Fruit fly (Drosophila melanogaster) S2 (cell line): ENCODE measurements around the gene CG3408.

Experiments used
- CG8478 ChIP-seq: fragments of >200 bp; optimal IDR thresholded peaks from 2 replicates; lab custom pipeline; 2018
- CTCF ChIP-seq, 2 experiments: fragments of >200 bp; optimal IDR thresholded peaks; 2 replicates each; lab custom pipeline; 2018

The CG3408 gene

DNA sequence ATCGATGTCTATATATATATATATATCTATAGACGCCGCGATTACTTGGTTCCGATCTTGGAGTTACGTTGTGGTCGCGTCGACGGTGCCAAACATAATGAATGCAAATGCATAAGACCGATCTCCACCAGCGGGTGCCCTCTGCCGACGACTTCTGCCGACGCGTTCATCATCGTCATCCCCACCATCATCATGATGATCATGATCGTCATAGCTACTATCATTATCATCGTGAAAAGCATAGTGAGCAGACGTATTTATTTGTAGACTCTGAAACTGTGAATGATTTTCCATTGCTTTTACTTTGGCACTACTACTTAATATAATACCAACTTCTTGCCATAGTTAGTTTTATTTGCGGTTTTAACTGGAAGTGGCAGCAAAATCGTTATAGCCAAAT is 17.3 kb downstream of the CG3408 start, which contains the start of gene CG32037:
Gene CG32037 (minus strand): TSS at position 101 of the 400 bp plus-strand sequence.
- TF ChIP-seq CTCF (optimal IDR thresholded peaks at IDR 0.05; lab: Kevin White, UChicago), result no peak
- no peak for TF ChIP-seq CG8478 (lab: Kevin White, UChicago)

dm6 chr3L:9491331-9491730 is 18.1 kb downstream of the CG3408 start:
- TF ChIP-seq CG8478 (lab: Kevin White, UChicago) (no peak), CTCF (optimal IDR thresholded peaks at IDR 0.05; lab: Kevin White, UChicago) (no peak)

- TF ChIP-seq CTCF (optimal IDR thresholded peaks at IDR 0.05; lab: Kevin White, UChicago), result no peak
- TF ChIP-seq CG8478 (lab: Kevin White, UChicago), result no peak
These were observed 19.0 kb downstream of the CG3408 start for dm6 chr3L:9490432-9490831.

dm6 chr3L:9489627-9490026 is 19.8 kb downstream of the CG3408 start:
- no peak for TF ChIP-seq CG8478 (lab: Kevin White, UChicago)
- TF ChIP-seq CTCF (optimal IDR thresholded peaks at IDR 0.05; lab: Kevin White, UChicago), result no peak

DNA sequence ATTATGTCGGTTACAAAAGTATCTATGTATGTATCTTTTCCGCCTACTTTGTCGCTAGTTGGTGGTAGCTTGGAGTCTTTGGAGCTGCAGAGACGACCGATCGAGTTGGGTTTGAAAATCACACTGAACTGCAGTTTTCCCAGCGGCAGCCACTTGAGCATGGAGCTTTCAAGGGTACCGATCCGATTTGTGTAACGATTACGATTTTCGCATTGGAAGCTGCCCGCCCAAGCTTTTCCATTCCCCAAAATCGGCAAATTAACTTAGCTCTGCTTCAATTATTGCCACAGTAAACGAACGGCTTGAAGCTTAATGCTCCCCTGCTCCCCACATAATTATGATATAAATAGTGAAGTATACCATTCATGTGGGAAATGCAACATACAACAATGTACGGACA is 20.2 kb downstream of the CG3408 start, which contains the start of gene CG32036:
Gene CG32036 (minus strand): TSS at position 101 of the 400 bp plus-strand sequence.
- no peak for TF ChIP-seq CG8478 (lab: Kevin White, UChicago)
- TF ChIP-seq CTCF (optimal IDR thresholded peaks at IDR 0.05; lab: Kevin White, UChicago), result no peak

dm6 chr3L:9487586-9487985 is 21.8 kb downstream of the CG3408 start, which contains the start of gene pall:
Gene pall (minus strand): TSS chr3L:9487790.
- no peak for TF ChIP-seq CG8478 (lab: Kevin White, UChicago)
- TF ChIP-seq CTCF (optimal IDR thresholded peaks at IDR 0.05; lab: Kevin White, UChicago), result peak in 1 of 2 experiments; percentile 6

dm6 chr3L:9476829-9477228 is 32.6 kb downstream of the CG3408 start, which contains the start of the genes Uch-L5 and Jarid2:
Gene Uch-L5 (minus strand): TSS chr3L:9476965.
Gene Jarid2 (plus strand): TSS chr3L:9477038.
- TF ChIP-seq CG8478 (lab: Kevin White, UChicago) (no peak), CTCF (optimal IDR thresholded peaks at IDR 0.05; lab: Kevin White, UChicago) (peak; percentile 11 to 47)

- no peak for TF ChIP-seq CG8478 (lab: Kevin White, UChicago)
- no peak for TF ChIP-seq CTCF (optimal IDR thresholded peaks at IDR 0.05; lab: Kevin White, UChicago)
These were observed 38.1 kb downstream of the CG3408 start for dm6 chr3L:9471151-9471903.

DNA sequence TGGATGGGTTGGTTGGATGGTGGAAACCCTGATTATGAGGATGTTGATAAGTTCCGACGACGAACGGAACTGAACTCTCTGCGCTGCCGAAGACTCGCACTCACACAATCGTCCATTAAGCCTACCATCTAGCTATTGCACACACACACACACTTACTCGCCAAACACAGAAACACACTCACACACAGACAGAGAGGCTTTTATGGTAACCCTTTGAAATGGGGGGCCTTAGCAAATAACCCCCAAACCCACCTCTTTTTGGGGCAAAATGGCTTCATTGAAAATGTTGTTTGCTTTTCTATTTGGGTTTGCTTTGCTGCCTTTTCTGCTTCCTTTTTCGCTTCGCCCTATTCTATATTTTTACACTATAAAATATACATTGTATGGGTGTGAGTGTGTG is 40.3 kb downstream of the CG3408 start:
- no peak for TF ChIP-seq CG8478 (lab: Kevin White, UChicago)
- no peak for TF ChIP-seq CTCF (optimal IDR thresholded peaks at IDR 0.05; lab: Kevin White, UChicago)

dm6 chr3L:9468261-9468890 is 41.0 kb downstream of the CG3408 start:
- TF ChIP-seq CTCF (optimal IDR thresholded peaks at IDR 0.05; lab: Kevin White, UChicago) (no peak), CG8478 (lab: Kevin White, UChicago) (no peak)

dm6 chr3L:9467763-9468206 is 41.6 kb downstream of the CG3408 start:
- TF ChIP-seq CTCF (optimal IDR thresholded peaks at IDR 0.05; lab: Kevin White, UChicago) (no peak), CG8478 (lab: Kevin White, UChicago) (no peak)

dm6 chr3L:9467267-9467666 is 42.1 kb downstream of the CG3408 start:
- TF ChIP-seq CTCF (optimal IDR thresholded peaks at IDR 0.05; lab: Kevin White, UChicago) (no peak), CG8478 (lab: Kevin White, UChicago) (no peak)

DNA sequence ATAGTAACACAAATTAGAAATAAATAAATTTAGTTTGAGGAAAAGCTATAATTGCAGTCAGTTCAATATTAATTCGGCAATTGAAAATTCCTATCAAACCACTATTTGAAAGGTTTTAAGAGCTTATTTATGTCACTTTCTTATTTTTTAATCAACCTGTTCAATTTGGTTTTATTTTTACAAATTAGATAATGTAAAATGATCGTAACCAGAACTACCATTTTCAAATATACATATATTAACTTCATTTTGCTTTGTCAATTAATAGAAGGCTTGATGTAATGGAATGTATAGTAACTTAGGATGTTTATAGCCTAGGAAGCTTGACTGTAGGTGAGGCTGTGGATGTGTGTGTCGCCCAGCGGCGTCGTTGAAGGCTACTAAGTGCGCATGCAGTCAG is 42.8 kb downstream of the CG3408 start:
- TF ChIP-seq CG8478 (lab: Kevin White, UChicago), result no peak
- TF ChIP-seq CTCF (optimal IDR thresholded peaks at IDR 0.05; lab: Kevin White, UChicago), result no peak

DNA sequence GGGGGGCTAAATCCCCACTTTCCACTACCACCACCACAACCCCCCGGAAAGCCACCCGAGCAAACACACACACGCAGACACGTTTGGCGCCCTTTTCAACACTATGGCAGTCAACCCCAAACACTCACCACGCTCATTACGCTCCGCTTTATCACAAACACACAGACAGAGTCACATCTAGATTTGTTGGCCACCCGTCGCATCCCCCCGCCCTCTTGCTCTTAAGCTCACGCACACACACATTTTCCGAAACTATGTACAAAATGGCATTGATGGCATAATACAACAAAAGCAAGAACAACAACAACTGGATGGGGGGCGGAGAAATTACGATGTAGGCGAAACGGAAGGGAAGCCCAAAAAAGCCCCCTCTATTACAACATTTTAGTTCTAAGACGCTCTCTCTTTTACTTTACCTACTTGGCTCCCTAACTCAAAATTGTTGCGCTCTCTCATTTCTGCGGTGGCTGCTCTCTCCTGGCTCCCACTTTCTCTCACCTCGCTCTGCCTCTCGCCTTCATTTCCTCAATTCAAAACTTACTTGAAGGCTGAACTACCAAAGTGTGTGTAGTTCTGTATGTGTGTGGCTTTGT is 43.6 kb downstream of the CG3408 start:
- TF ChIP-seq CTCF (optimal IDR thresholded peaks at IDR 0.05; lab: Kevin White, UChicago) (no peak), CG8478 (lab: Kevin White, UChicago) (no peak)

- TF ChIP-seq CTCF (optimal IDR thresholded peaks at IDR 0.05; lab: Kevin White, UChicago), result no peak
- no peak for TF ChIP-seq CG8478 (lab: Kevin White, UChicago)
These were observed 46.6 kb downstream of the CG3408 start for dm6 chr3L:9462794-9463193.
